Comparison of ENCODE assay signal across 1 fruit fly cellular context in the genomic region with DNA sequence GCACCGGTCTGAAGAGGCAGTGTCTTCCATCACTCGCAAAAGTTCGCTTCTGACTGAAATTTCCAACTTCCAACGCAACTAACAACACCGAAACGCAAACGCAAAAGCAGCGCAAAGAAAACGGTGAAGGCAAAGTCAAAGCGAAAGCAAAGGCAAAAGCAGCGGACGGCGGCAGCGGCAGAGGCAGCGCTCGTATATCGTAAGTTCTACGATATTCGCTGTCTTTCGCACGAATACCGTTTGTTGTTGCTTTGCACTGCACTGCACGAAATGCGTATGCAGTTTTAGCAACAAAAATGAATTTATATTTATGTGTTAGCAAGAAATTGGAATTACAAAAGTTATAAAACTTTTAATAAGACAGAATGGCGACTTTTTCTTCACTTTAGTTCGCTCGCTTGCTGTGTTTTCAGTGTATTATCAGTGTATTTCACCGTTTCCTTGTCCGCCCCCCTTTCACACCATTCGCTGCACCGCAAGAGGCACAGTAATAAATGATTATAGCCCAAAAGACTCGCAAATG.
TF ChIP-seq lines count a peak whose summit lies in the region.

A gene (minus strand): TSS at position 51 of the 523 bp plus-strand sequence.

TF ChIP-seq in whole organism, embryonic, 481 proteins besides CTCF, POLR2A, EP300 and RAD21 (continued from another document and continues in another):
- TF ChIP-seq seq (GFP tag; IDR thresholded peaks at IDR 0.05; lab: Robert Waterston, UW) (peak; percentile 83), HHEX (GFP tag; optimal IDR thresholded peaks at IDR 0.05; lab: Kevin White, UChicago) (peak; percentile 73), CG12104 (GFP tag; optimal IDR thresholded peaks at IDR 0.05; lab: Kevin White, UChicago) (peak; percentile 65), CG9437 (GFP tag; optimal IDR thresholded peaks at IDR 0.05; lab: Kevin White, UChicago) (peak; percentile 73), sima (GFP tag; optimal IDR thresholded peaks at IDR 0.05; lab: Kevin White, UChicago) (peak; percentile 54), Jarid2 (GFP tag; optimal IDR thresholded peaks at IDR 0.05; lab: Kevin White, UChicago) (peak; percentile 41), vvl (GFP tag; IDR thresholded peaks at IDR 0.05; lab: Robert Waterston, UW) (peak; percentile 94), Elba2 (GFP tag; optimal IDR thresholded peaks at IDR 0.05; lab: Kevin White, UChicago) (no peak), lmd (GFP tag; IDR thresholded peaks at IDR 0.05; lab: Robert Waterston, UW) (peak; percentile 84), Sox102F (GFP tag; optimal IDR thresholded peaks at IDR 0.05; lab: Kevin White, UChicago) (peak; percentile 87), Bgb (GFP tag; IDR thresholded peaks at IDR 0.05; lab: Robert Waterston, UW; ENCODE audit: partially characterized antibody) (no peak), bowl (GFP tag; IDR thresholded peaks at IDR 0.05; lab: Robert Waterston, UW) (peak; percentile 77), row (GFP tag; IDR thresholded peaks at IDR 0.05; lab: Robert Waterston, UW) (peak; percentile 84), HmgD (GFP tag; optimal IDR thresholded peaks at IDR 0.05; lab: Kevin White, UChicago) (peak; percentile 33), dan (GFP tag; IDR thresholded peaks at IDR 0.05; lab: Robert Waterston, UW) (peak; percentile 28; the same call in 1 of the 2 replicates), CG12659 (GFP tag; optimal IDR thresholded peaks at IDR 0.05; lab: Kevin White, UChicago) (peak; percentile 78), pho (GFP tag; optimal IDR thresholded peaks at IDR 0.05; lab: Kevin White, UChicago) (peak; percentile 54), CkIIα-i1 (GFP tag; IDR thresholded peaks at IDR 0.05; lab: Robert Waterston, UW) (peak; percentile 22; the same call in 1 of the 2 replicates), Nf-YC (tag; optimal IDR thresholded peaks at IDR 0.05; lab: Kevin White, UChicago) (no peak), CHES-1-like (GFP tag; optimal IDR thresholded peaks at IDR 0.05; lab: Kevin White, UChicago) (peak; percentile 60), pum (GFP tag; optimal IDR thresholded peaks at IDR 0.05; lab: Kevin White, UChicago) (peak; percentile 83), ems (GFP tag; optimal IDR thresholded peaks at IDR 0.05; lab: Kevin White, UChicago) (peak; percentile 68), CG1024 (GFP tag; IDR thresholded peaks at IDR 0.05; lab: Robert Waterston, UW) (peak; percentile 80), CG7271 (tag; optimal IDR thresholded peaks at IDR 0.05; lab: Kevin White, UChicago) (peak; percentile 2), CG7987 (GFP tag; optimal IDR thresholded peaks at IDR 0.05; lab: Kevin White, UChicago) (peak; percentile 32), CG34224 (GFP tag; IDR thresholded peaks at IDR 0.05; lab: Robert Waterston, UW; ENCODE audit: partially characterized antibody) (no peak), Sry-β (GFP tag; optimal IDR thresholded peaks at IDR 0.05; lab: Kevin White, UChicago) (no peak), CG7357 (GFP tag; IDR thresholded peaks at IDR 0.05; lab: Robert Waterston, UW) (peak; percentile 58; the same call in 1 of the 3 replicates), H15 (GFP tag; IDR thresholded peaks at IDR 0.05; lab: Robert Waterston, UW) (peak; percentile 76; the same call in 2 of the 3 replicates), CG6765 (GFP tag; optimal IDR thresholded peaks at IDR 0.05; lab: Kevin White, UChicago) (peak; percentile 40), peb (GFP tag; IDR thresholded peaks at IDR 0.05; lab: Robert Waterston, UW) (peak; percentile 80), NC2α (GFP tag; optimal IDR thresholded peaks at IDR 0.05; lab: Kevin White, UChicago) (peak; percentile 44), CG4282 (GFP tag; optimal IDR thresholded peaks at IDR 0.05; lab: Kevin White, UChicago) (no peak), CG9932 (GFP tag; IDR thresholded peaks at IDR 0.05; lab: Robert Waterston, UW) (peak; percentile 66), gt (GFP tag; IDR thresholded peaks at IDR 0.05; lab: Robert Waterston, UW) (peak; percentile 53; the same call in 1 of the 2 replicates), maf-S (GFP tag; optimal IDR thresholded peaks at IDR 0.05; lab: Kevin White, UChicago) (peak; percentile 56), Hr78 (GFP tag; optimal IDR thresholded peaks at IDR 0.05; lab: Kevin White, UChicago) (no peak), gcm (GFP tag; optimal IDR thresholded peaks at IDR 0.05; lab: Kevin White, UChicago) (peak; percentile 72), Oaz (GFP tag; IDR thresholded peaks at IDR 0.05; lab: Robert Waterston, UW) (peak; percentile 69), sob (GFP tag; IDR thresholded peaks at IDR 0.05; lab: Robert Waterston, UW) (peak; percentile 87), CG17829 (tag; optimal IDR thresholded peaks at IDR 0.05; lab: Kevin White, UChicago) (peak; percentile 72), zen (tag; optimal IDR thresholded peaks at IDR 0.05; lab: Kevin White, UChicago) (peak; percentile 71), CG16813 (GFP tag; IDR thresholded peaks at IDR 0.05; lab: Robert Waterston, UW; ENCODE audit: partially characterized antibody) (no peak), CG2120 (GFP tag; optimal IDR thresholded peaks at IDR 0.05; lab: Kevin White, UChicago) (peak; percentile 77), CG13424 (tag; optimal IDR thresholded peaks at IDR 0.05; lab: Kevin White, UChicago) (peak; percentile 85), CG12942 (GFP tag; optimal IDR thresholded peaks at IDR 0.05; lab: Kevin White, UChicago) (peak; percentile 65), Ets97D (GFP tag; optimal IDR thresholded peaks at IDR 0.05; lab: Kevin White, UChicago) (peak; percentile 56), crc (GFP tag; optimal IDR thresholded peaks at IDR 0.05; lab: Kevin White, UChicago) (peak; percentile 72), dati (GFP tag; IDR thresholded peaks at IDR 0.05; lab: Robert Waterston, UW) (peak; percentile 52), tap (tag; optimal IDR thresholded peaks at IDR 0.05; lab: Kevin White, UChicago) (peak; percentile 73), C15 (GFP tag; IDR thresholded peaks at IDR 0.05; lab: Robert Waterston, UW) (no peak), wor (GFP tag; IDR thresholded peaks at IDR 0.05; lab: Robert Waterston, UW) (peak; percentile 78), Deaf1 (tag; optimal IDR thresholded peaks at IDR 0.05; lab: Kevin White, UChicago) (peak; percentile 54), eve (GFP tag; optimal IDR thresholded peaks at IDR 0.05; lab: Kevin White, UChicago) (no peak), CG15514 (GFP tag; optimal IDR thresholded peaks at IDR 0.05; lab: Kevin White, UChicago) (peak; percentile 65), grn (GFP tag; optimal IDR thresholded peaks at IDR 0.05; lab: Kevin White, UChicago) (no peak), CG12155 (GFP tag; optimal IDR thresholded peaks at IDR 0.05; lab: Kevin White, UChicago) (peak; percentile 62), gsb-n (tag; optimal IDR thresholded peaks at IDR 0.05; lab: Kevin White, UChicago) (peak; percentile 85), B-H2 (GFP tag; optimal IDR thresholded peaks at IDR 0.05; lab: Kevin White, UChicago) (no peak), ara (GFP tag; IDR thresholded peaks at IDR 0.05; lab: Robert Waterston, UW) (peak; percentile 91), CG10209 (GFP tag; optimal IDR thresholded peaks at IDR 0.05; lab: Kevin White, UChicago) (peak; percentile 83), repo (GFP tag; optimal IDR thresholded peaks at IDR 0.05; lab: Kevin White, UChicago) (peak; percentile 63), chn (GFP tag; optimal IDR thresholded peaks at IDR 0.05; lab: Kevin White, UChicago) (peak; percentile 70), CG18476 (GFP tag; optimal IDR thresholded peaks at IDR 0.05; lab: Kevin White, UChicago) (peak; percentile 68), dimm (GFP tag; IDR thresholded peaks at IDR 0.05; lab: Robert Waterston, UW) (peak; percentile 59), usp (GFP tag; optimal IDR thresholded peaks at IDR 0.05; lab: Kevin White, UChicago) (no peak), NK7.1 (GFP tag; optimal IDR thresholded peaks at IDR 0.05; lab: Kevin White, UChicago) (peak; percentile 74), tna (GFP tag; IDR thresholded peaks at IDR 0.05; lab: Robert Waterston, UW; ENCODE audit: partially characterized antibody) (no peak), Stat92E (GFP tag; optimal IDR thresholded peaks at IDR 0.05; lab: Kevin White, UChicago) (no peak), CG10267 (tag; optimal IDR thresholded peaks at IDR 0.05; lab: Kevin White, UChicago) (peak; percentile 74), CG32532 (GFP tag; IDR thresholded peaks at IDR 0.05; lab: Robert Waterston, UW) (peak; percentile 84), CG6854 (GFP tag; optimal IDR thresholded peaks at IDR 0.05; lab: Kevin White, UChicago) (peak; percentile 67), emc (GFP tag; optimal IDR thresholded peaks at IDR 0.05; lab: Kevin White, UChicago) (peak; percentile 18), kay (GFP tag; optimal IDR thresholded peaks at IDR 0.05; lab: Kevin White, UChicago) (peak; percentile 74), da (GFP tag; optimal IDR thresholded peaks at IDR 0.05; lab: Kevin White, UChicago) (peak; percentile 43), CG3995 (GFP tag; optimal IDR thresholded peaks at IDR 0.05; lab: Kevin White, UChicago) (no peak), CG14014 (GFP tag; IDR thresholded peaks at IDR 0.05; lab: Robert Waterston, UW) (peak; percentile 83), Sry-δ (GFP tag; optimal IDR thresholded peaks at IDR 0.05; lab: Kevin White, UChicago) (peak; percentile 31), jumu (GFP tag; optimal IDR thresholded peaks at IDR 0.05; lab: Kevin White, UChicago) (peak; percentile 80), Camta (GFP tag; optimal IDR thresholded peaks at IDR 0.05; lab: Kevin White, UChicago) (peak; percentile 85), klu (GFP tag; IDR thresholded peaks at IDR 0.05; lab: Robert Waterston, UW) (peak; percentile 65), cato (GFP tag; optimal IDR thresholded peaks at IDR 0.05; lab: Kevin White, UChicago; ENCODE audit: borderline replicate concordance) (peak; percentile 36), tll (GFP tag; optimal IDR thresholded peaks at IDR 0.05; lab: Kevin White, UChicago) (no peak), Fer3 (tag; optimal IDR thresholded peaks at IDR 0.05; lab: Kevin White, UChicago) (peak; percentile 70), zen2 (GFP tag; IDR thresholded peaks at IDR 0.05; lab: Robert Waterston, UW; ENCODE audit: partially characterized antibody) (no peak), Lpt (GFP tag; optimal IDR thresholded peaks at IDR 0.05; lab: Kevin White, UChicago) (no peak), nerfin-2 (GFP tag; IDR thresholded peaks at IDR 0.05; lab: Robert Waterston, UW; ENCODE audit: partially characterized antibody) (no peak), sqz (GFP tag; optimal IDR thresholded peaks at IDR 0.05; lab: Kevin White, UChicago) (peak; percentile 58), sens-2 (GFP tag; IDR thresholded peaks at IDR 0.05; lab: Robert Waterston, UW) (peak; percentile 82), lilli (GFP tag; optimal IDR thresholded peaks at IDR 0.05; lab: Kevin White, UChicago) (peak; percentile 84), CG2129 (GFP tag; IDR thresholded peaks at IDR 0.05; lab: Robert Waterston, UW; ENCODE audit: partially characterized antibody) (no peak), danr (GFP tag; IDR thresholded peaks at IDR 0.05; lab: Robert Waterston, UW) (peak; percentile 58), CG8944 (GFP tag; optimal IDR thresholded peaks at IDR 0.05; lab: Kevin White, UChicago) (peak; percentile 72), CG12071 (GFP tag; optimal IDR thresholded peaks at IDR 0.05; lab: Kevin White, UChicago) (peak; percentile 74), CG1647 (GFP tag; optimal IDR thresholded peaks at IDR 0.05; lab: Kevin White, UChicago) (peak; percentile 53), CG10565 (GFP tag; optimal IDR thresholded peaks at IDR 0.05; lab: Kevin White, UChicago) (peak; percentile 46), disco-r (GFP tag; optimal IDR thresholded peaks at IDR 0.05; lab: Kevin White, UChicago) (peak; percentile 43), Mad (GFP tag; optimal IDR thresholded peaks at IDR 0.05; lab: Kevin White, UChicago) (peak; percentile 55), ash1 (GFP tag; optimal IDR thresholded peaks at IDR 0.05; lab: Kevin White, UChicago) (no peak), CG7786 (GFP tag; optimal IDR thresholded peaks at IDR 0.05; lab: Kevin White, UChicago) (peak; percentile 72), h (optimal IDR thresholded peaks at IDR 0.05; lab: Kevin White, UChicago) (no peak), CG3407 (GFP tag; optimal IDR thresholded peaks at IDR 0.05; lab: Kevin White, UChicago) (peak; percentile 80), CG10959 (GFP tag; IDR thresholded peaks at IDR 0.05; lab: Robert Waterston, UW) (peak; percentile 80), psq (GFP tag; optimal IDR thresholded peaks at IDR 0.05; lab: Kevin White, UChicago) (peak; percentile 68), CG10654 (GFP tag; optimal IDR thresholded peaks at IDR 0.05; lab: Kevin White, UChicago) (peak; percentile 73), CG2678 (tag; optimal IDR thresholded peaks at IDR 0.05; lab: Kevin White, UChicago) (peak; percentile 86), CG9727 (GFP tag; optimal IDR thresholded peaks at IDR 0.05; lab: Kevin White, UChicago) (peak; percentile 79), ac (GFP tag; optimal IDR thresholded peaks at IDR 0.05; lab: Kevin White, UChicago) (peak; percentile 15), CG1233 (GFP tag; optimal IDR thresholded peaks at IDR 0.05; lab: Kevin White, UChicago) (peak; percentile 75), shn (GFP tag; optimal IDR thresholded peaks at IDR 0.05; lab: Kevin White, UChicago) (peak; percentile 20), fd64A (GFP tag; optimal IDR thresholded peaks at IDR 0.05; lab: Kevin White, UChicago) (peak; percentile 72), CG4707 (GFP tag; optimal IDR thresholded peaks at IDR 0.05; lab: Kevin White, UChicago) (peak; percentile 74), CG11723 (GFP tag; optimal IDR thresholded peaks at IDR 0.05; lab: Kevin White, UChicago) (peak; percentile 60), bigmax (GFP tag; optimal IDR thresholded peaks at IDR 0.05; lab: Kevin White, UChicago) (no peak), pita (GFP tag; optimal IDR thresholded peaks at IDR 0.05; lab: Kevin White, UChicago) (no peak), dpn (GFP tag; optimal IDR thresholded peaks at IDR 0.05; lab: Kevin White, UChicago) (peak; percentile 82 to 88), CG11456 (GFP tag; IDR thresholded peaks at IDR 0.05; lab: Robert Waterston, UW) (peak; percentile 81), gro (GFP tag; optimal IDR thresholded peaks at IDR 0.05; lab: Kevin White, UChicago) (peak; percentile 78), CG7963 (GFP tag; IDR thresholded peaks at IDR 0.05; lab: Robert Waterston, UW; ENCODE audit: partially characterized antibody) (no peak), Antp (GFP tag; optimal IDR thresholded peaks at IDR 0.05; lab: Kevin White, UChicago) (peak; percentile 81), hb (GFP tag; IDR thresholded peaks at IDR 0.05; lab: Robert Waterston, UW; ENCODE audit: partially characterized antibody) (no peak), grau (tag; optimal IDR thresholded peaks at IDR 0.05; lab: Kevin White, UChicago) (peak; percentile 77), Dbx (GFP tag; IDR thresholded peaks at IDR 0.05; lab: Robert Waterston, UW) (peak; percentile 79), MTF-1 (GFP tag; optimal IDR thresholded peaks at IDR 0.05; lab: Kevin White, UChicago; ENCODE audit: borderline replicate concordance) (peak; percentile 70)
